Fruit fly (Drosophila melanogaster): Measurements from ENCODE around the gene CG3097.
A peak's percentile ranks its signal among the peaks of the same experiment; 100 is the strongest.

CG3097 gene

DNA sequence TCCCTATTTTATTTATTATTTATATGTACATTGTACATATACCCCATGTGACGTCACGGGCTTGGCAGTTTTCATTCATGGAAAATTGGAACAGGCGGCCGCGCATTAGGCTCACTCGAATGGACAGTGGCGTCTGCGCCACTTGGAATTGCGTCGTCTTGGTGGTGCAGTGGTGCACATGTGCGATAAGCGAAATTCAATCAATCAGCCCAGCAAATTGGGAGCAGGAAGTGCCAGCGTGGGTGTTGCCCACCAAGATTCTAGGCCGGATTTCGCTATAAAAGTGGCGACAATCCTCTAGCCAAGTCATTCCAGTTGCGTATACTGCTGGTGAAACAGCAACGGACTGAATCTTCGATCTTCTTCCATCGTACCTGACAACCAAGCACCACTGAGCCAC is 21.3 kb upstream of the CG3097 start, which contains the start of gene CG12239:
TSS of gene CG12239 (plus strand) at position 301 of the 400 bp plus-strand sequence.
- TF ChIP-seq CG1621 (tag; optimal IDR thresholded peaks at IDR 0.05) (no peak), CG9139 (GFP tag; optimal IDR thresholded peaks at IDR 0.05) (no peak), fd59A (GFP tag; optimal IDR thresholded peaks at IDR 0.05) (no peak), Eip75B (GFP tag; optimal IDR thresholded peaks at IDR 0.05) (no peak), CG32006 (GFP tag; optimal IDR thresholded peaks at IDR 0.05) (no peak), CG11294 (GFP tag; IDR thresholded peaks at IDR 0.05) (no peak), eg (GFP tag; IDR thresholded peaks at IDR 0.05) (no peak), CG10631 (GFP tag; optimal IDR thresholded peaks at IDR 0.05) (no peak), Sox14 (GFP tag; optimal IDR thresholded peaks at IDR 0.05) (no peak), spab (GFP tag; optimal IDR thresholded peaks at IDR 0.05) (no peak), CG6854 (GFP tag; optimal IDR thresholded peaks at IDR 0.05) (no peak), fkh (GFP tag; optimal IDR thresholded peaks at IDR 0.05) (no peak)

DNA sequence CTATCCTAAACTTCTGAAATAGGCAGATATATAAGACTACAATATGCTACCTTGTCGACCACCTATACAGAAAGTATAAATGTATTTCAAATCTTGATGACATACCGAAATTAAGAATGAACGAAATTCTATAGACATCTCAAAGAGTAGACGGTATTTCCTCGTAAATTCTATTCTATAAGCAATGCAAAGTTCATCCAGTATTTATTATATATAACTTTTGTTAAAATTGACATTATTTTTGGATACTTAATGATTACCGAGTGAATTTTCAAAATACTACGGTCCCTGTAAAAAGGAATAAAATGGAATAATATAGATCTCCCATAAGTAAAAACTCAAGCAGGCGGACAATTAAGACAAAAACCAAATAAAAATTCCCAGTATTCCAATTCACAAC is 18.6 kb upstream of the CG3097 start, which contains the start of gene CG15767:
TSS of gene CG15767 (plus strand) at position 301 of the 400 bp plus-strand sequence.
- no peak for TF ChIP-seq CG3032 (tag; optimal IDR thresholded peaks at IDR 0.05)

DNA sequence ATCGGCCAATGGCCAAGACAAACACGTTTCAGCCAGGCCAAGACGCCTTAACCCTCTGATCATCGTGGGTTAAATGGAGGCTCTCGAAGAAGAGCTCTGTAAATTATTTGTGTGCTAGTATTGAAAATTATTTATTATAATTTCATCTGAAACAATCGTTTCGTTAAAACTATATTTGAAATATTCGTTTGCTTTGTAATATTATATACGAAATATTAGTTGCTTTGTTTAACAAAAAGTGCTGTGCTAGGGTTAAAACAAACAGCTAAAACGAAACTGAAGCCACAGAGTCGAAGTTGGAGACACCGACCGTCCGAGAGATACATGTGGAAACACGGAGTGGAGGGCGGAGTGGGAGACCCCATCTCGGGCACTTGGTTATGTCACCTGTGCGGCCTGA is 16.0 kb upstream of the CG3097 start:
- TF ChIP-seq Gug (GFP tag; IDR thresholded peaks at IDR 0.05) (peak; percentile 63), CG6163 (GFP tag; IDR thresholded peaks at IDR 0.05) (peak; percentile 70), fd59A (GFP tag; optimal IDR thresholded peaks at IDR 0.05) (peak; percentile 34), esn (GFP tag; optimal IDR thresholded peaks at IDR 0.05) (peak; percentile 77), vri (GFP tag; optimal IDR thresholded peaks at IDR 0.05) (peak; percentile 72), CG10631 (GFP tag; optimal IDR thresholded peaks at IDR 0.05) (peak; percentile 67), CG31627 (GFP tag; optimal IDR thresholded peaks at IDR 0.05) (peak; percentile 54), Sox14 (GFP tag; optimal IDR thresholded peaks at IDR 0.05) (peak; percentile 71), CG6808 (GFP tag; optimal IDR thresholded peaks at IDR 0.05) (no peak), CG11902 (GFP tag; optimal IDR thresholded peaks at IDR 0.05) (no peak), CG32006 (GFP tag; optimal IDR thresholded peaks at IDR 0.05) (peak; percentile 89), CG4318 (GFP tag; optimal IDR thresholded peaks at IDR 0.05) (peak; percentile 65), fd85E (GFP tag; optimal IDR thresholded peaks at IDR 0.05) (no peak), Eip75B (GFP tag; optimal IDR thresholded peaks at IDR 0.05) (peak; percentile 64), CG11762 (GFP tag; optimal IDR thresholded peaks at IDR 0.05; ENCODE audit: insufficient read depth) (no peak), CG3919 (GFP tag; optimal IDR thresholded peaks at IDR 0.05) (no peak), CG8319 (GFP tag; optimal IDR thresholded peaks at IDR 0.05) (no peak), topi (GFP tag; optimal IDR thresholded peaks at IDR 0.05) (no peak), CG7368 (GFP tag; optimal IDR thresholded peaks at IDR 0.05) (no peak), Ets96B (tag; optimal IDR thresholded peaks at IDR 0.05) (no peak), CG6276 (GFP tag; optimal IDR thresholded peaks at IDR 0.05) (no peak), eg (GFP tag; IDR thresholded peaks at IDR 0.05) (peak; percentile 75; the same call in 2 of the 3 replicates), CG9139 (GFP tag; optimal IDR thresholded peaks at IDR 0.05) (no peak), Hr39 (GFP tag; optimal IDR thresholded peaks at IDR 0.05) (peak; percentile 58), CG8119 (GFP tag; IDR thresholded peaks at IDR 0.05) (peak; percentile 93), OdsH (GFP tag; optimal IDR thresholded peaks at IDR 0.05) (peak; percentile 79), fkh (GFP tag; optimal IDR thresholded peaks at IDR 0.05) (no peak), CG8632 (GFP tag; optimal IDR thresholded peaks at IDR 0.05) (no peak), pdm3 (GFP tag; optimal IDR thresholded peaks at IDR 0.05) (peak; percentile 82), salr (GFP tag; optimal IDR thresholded peaks at IDR 0.05) (peak in 1 of 2 experiments; percentile 75), CG1621 (tag; optimal IDR thresholded peaks at IDR 0.05) (no peak), CG16779 (tag; optimal IDR thresholded peaks at IDR 0.05) (no peak), CG10669 (GFP tag; optimal IDR thresholded peaks at IDR 0.05) (no peak), CG6792 (GFP tag; optimal IDR thresholded peaks at IDR 0.05) (peak; percentile 78), net (GFP tag; optimal IDR thresholded peaks at IDR 0.05) (peak; percentile 78), Smox (GFP tag; optimal IDR thresholded peaks at IDR 0.05) (peak; percentile 71), lz (GFP tag; optimal IDR thresholded peaks at IDR 0.05) (peak; percentile 73), CG6854 (GFP tag; optimal IDR thresholded peaks at IDR 0.05) (no peak), Sox102F (GFP tag; optimal IDR thresholded peaks at IDR 0.05) (peak; percentile 78), Blimp-1 (GFP tag; optimal IDR thresholded peaks at IDR 0.05) (no peak), Met (GFP tag; optimal IDR thresholded peaks at IDR 0.05) (peak; percentile 74), Hr38 (GFP tag; optimal IDR thresholded peaks at IDR 0.05) (no peak), CG34406 (GFP tag; optimal IDR thresholded peaks at IDR 0.05) (peak; percentile 62)
